Worm (Caenorhabditis elegans) whole organism, dauer: ENCODE measurements around the gene C16B8.4.

Experiments used
- unc-62 ChIP-seq: sonication (generic microtip); optimal IDR thresholded peaks from 2 replicates; lab custom pipeline; 2017; ENCODE audit warnings: missing biosample characterization, missing genetic modification reagents, missing genetic modification characterization

Gene C16B8.4

DNA sequence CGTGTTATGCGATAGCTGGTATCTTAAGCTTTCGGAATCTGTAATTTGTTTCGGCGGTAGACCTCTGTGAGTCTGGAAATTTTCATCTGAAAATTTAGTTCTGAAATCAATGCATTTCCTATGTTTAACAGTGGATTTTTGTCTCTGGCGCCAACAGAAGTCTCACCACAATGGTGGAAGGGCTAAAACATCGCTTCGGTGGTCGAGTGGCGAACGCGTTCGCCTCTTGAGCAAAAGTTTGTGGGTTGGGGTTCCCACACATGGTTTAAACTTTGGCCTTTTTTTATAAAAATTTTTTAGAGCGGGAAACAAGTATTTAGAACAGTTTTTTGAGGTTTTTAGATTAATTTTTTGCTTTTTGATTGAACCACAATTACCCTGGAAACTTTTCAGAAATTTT is 23.7 kb downstream of the C16B8.4 start:
- no peak for TF ChIP-seq unc-62 (GFP tag; lab: Kevin White, UChicago)

ce11 chrX:3949026-3949425 is 24.4 kb downstream of the C16B8.4 start:
- TF ChIP-seq unc-62 (GFP tag; lab: Kevin White, UChicago), result no peak

- no peak for TF ChIP-seq unc-62 (GFP tag; lab: Kevin White, UChicago)
Observed at ce11 chrX:3945681-3946080, 27.8 kb downstream of the C16B8.4 start.

- no peak for TF ChIP-seq unc-62 (GFP tag; lab: Kevin White, UChicago)
Observed at ce11 chrX:3944961-3945587, 28.4 kb downstream of the C16B8.4 start.

DNA sequence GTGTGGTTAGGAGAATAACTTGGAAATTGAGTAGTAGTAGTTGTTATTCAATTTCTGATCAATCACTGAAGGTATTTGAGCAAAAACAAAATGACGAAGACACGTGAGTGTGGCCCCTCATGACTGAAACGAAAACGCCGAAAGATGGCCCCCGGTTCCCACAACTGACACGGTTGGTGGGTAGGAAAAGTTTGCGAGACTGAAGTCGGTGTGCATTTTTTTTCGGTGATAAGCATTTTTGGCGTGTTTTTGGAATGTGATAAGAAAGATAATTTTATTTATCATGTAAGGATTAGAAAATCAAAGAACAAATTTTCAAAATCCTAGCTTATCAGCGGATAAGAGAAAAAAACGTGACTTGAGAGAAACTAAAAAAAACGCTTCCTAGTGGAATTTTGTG is 29.4 kb downstream of the C16B8.4 start:
- no peak for TF ChIP-seq unc-62 (GFP tag; lab: Kevin White, UChicago)

- no peak for TF ChIP-seq unc-62 (GFP tag; lab: Kevin White, UChicago)
Observed at ce11 chrX:3943213-3943612, 30.2 kb downstream of the C16B8.4 start, which contains the start of gene ptp-4A2. TSS of gene ptp-4A2 (minus strand) at chrX:3943313.

DNA sequence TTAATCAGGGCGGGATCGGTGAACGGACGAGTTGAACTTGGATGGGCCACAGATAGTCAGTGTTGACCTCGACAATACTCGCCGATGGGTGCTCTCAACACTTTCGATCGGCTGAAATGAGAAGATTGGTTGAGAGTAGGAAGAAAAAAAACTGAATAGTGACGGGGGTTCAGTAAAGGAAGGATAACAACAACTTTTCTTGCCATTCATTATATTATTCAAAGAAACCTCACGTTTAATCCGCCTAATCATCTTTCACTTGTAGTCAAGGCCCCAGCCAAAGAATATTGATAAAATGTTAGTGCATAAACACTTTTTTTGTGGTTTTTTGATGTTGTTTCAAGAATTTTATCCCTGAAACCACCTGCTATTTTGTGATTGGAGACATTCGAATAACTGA is 31.2 kb downstream of the C16B8.4 start, which contains the start of gene T19D2.13:
TSS of gene T19D2.13 (minus strand) at position 101 of the 400 bp plus-strand sequence.
- TF ChIP-seq unc-62 (GFP tag; lab: Kevin White, UChicago), result no peak

- no peak for TF ChIP-seq unc-62 (GFP tag; lab: Kevin White, UChicago)
Observed at ce11 chrX:3938950-3939349, 34.5 kb downstream of the C16B8.4 start, which contains the start of gene T19D2.3. TSS of gene T19D2.3 (plus strand) at chrX:3939250.

ce11 chrX:3937884-3938283 is 35.5 kb downstream of the C16B8.4 start:
- TF ChIP-seq unc-62 (GFP tag; lab: Kevin White, UChicago), result no peak

ce11 chrX:3937483-3937882 is 36.0 kb downstream of the C16B8.4 start:
- TF ChIP-seq unc-62 (GFP tag; lab: Kevin White, UChicago), result no peak

- TF ChIP-seq unc-62 (GFP tag; lab: Kevin White, UChicago), result no peak
Observed at ce11 chrX:3932694-3933093, 40.7 kb downstream of the C16B8.4 start.

DNA sequence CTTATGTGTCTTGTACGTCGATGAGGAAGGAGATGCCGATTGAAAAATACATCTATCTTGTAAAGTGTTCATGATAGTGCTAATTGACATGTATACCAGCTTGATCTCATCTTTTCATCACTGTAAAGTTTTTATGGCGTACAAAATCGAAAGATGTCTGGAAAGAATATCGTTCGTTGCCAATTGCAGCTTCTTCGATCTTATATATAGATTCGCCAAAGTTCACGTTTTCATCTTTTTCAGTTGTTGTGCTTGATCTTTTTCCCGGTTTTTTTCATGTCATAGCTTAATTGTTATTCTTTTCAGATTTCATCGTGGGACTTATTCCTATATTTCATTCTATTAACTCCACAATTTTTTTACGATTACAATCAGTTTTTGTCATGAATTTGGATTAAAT is 42.1 kb downstream of the C16B8.4 start, which contains the start of gene adt-3:
TSS of gene adt-3 (plus strand) at position 301 of the 400 bp plus-strand sequence.
- no peak for TF ChIP-seq unc-62 (GFP tag; lab: Kevin White, UChicago)

DNA sequence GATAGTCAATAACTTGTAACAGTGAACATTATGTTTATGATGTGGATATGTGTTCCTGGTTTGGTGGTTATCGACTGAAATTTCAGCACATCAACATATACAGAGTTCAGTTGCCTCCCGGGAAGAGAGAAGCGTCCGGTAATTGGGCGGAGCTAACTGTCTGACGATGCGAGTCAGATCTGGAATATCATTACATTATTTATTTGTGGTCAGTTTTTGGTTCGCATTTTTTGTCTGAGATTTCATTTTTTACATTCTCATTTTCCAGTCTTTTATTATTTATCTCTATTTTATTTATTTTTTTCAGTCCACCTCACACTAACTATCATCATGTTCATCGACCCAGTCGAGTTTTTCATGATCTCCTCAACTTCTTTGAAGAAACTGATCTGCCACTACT is 47.7 kb downstream of the C16B8.4 start, which contains the start of gene T22B2.1:
TSS of gene T22B2.1 (plus strand) at position 301 of the 400 bp plus-strand sequence.
- no peak for TF ChIP-seq unc-62 (GFP tag; lab: Kevin White, UChicago)

DNA sequence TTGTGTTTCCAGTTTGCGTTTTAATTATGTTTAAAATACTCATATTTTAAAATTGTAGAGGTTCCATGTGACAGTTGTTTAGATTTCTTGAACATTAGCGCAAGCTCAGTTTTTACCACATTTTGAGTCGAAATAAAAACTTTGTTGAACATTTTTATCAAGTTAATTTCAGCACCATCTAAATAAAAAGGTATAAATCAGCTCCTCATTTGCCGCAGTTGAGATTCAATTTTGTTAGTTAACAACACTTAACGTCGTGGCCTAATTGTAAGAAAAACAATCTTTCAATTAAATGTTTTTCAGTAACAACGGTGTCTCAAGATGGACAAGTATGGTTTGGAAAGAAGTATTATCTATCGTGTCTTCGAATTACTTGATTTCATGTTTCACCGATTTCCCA is 52.7 kb downstream of the C16B8.4 start:
- no peak for TF ChIP-seq unc-62 (GFP tag; lab: Kevin White, UChicago)
